Worm (Caenorhabditis elegans) whole organism, L4 larva: ENCODE data around the gene K07C11.8.

Experiments used
- F10B5.3 ChIP-seq: sonication (generic microtip); optimal IDR thresholded peaks from 2 replicates; lab custom pipeline; 2016; ENCODE audit warnings: mild to moderate bottlenecking, missing genetic modification characterization, missing compliant biosample characterization
- R02D3.7 ChIP-seq: fragments of 150-350 bp; sonication (generic microtip); optimal IDR thresholded peaks from 3 replicates; lab custom pipeline; 2014; ENCODE audit warnings: missing biosample characterization, missing genetic modification characterization
- T20F7.1 ChIP-seq: fragments of 200-800 bp; sonication (Bioruptor generic); optimal IDR thresholded peaks from 2 replicates; lab custom pipeline; 2018; ENCODE audit warnings: mild to moderate bottlenecking, missing genetic modification characterization, missing compliant biosample characterization
- T26A8.4 ChIP-seq: fragments of 200-800 bp; sonication (Bioruptor generic); IDR thresholded peaks from 2 replicates; pipeline ENCODE4 v1.3.6; 2022; ENCODE audit warnings: missing genetic modification characterization, missing compliant biosample characterization
- Y5F2A.4 ChIP-seq: fragments of 200-800 bp; sonication (Bioruptor generic); optimal IDR thresholded peaks from 2 replicates; lab custom pipeline; 2018; ENCODE audit warnings: mild to moderate bottlenecking, missing genetic modification characterization, missing compliant biosample characterization
- ZK546.5 ChIP-seq, 2 experiments: sonication (generic microtip); optimal IDR thresholded peaks; 2 replicates each; lab custom pipeline; 2017; ENCODE audit warnings: missing biosample characterization in 2 of 2, missing genetic modification characterization in 2 of 2
- ama-1 ChIP-seq: fragments of 150-350 bp; optimal IDR thresholded peaks from 2 replicates; lab custom pipeline; 2014; ENCODE audit warnings: inconsistent platforms, mixed read lengths
- arid-1 ChIP-seq: fragments of 200-800 bp; sonication (Bioruptor generic); conservative IDR thresholded peaks from 2 replicates; pipeline ENCODE4 v1.3.6; 2022; ENCODE audit warnings: missing genetic modification reagents, missing genetic modification characterization, missing compliant biosample characterization
- attf-4 ChIP-seq: sonication (generic microtip); optimal IDR thresholded peaks from 3 replicates; lab custom pipeline; 2017; ENCODE audit warnings: missing biosample characterization, missing genetic modification characterization
- ceh-28 ChIP-seq: fragments of 150-350 bp; optimal IDR thresholded peaks from 2 replicates; lab custom pipeline; 2014; ENCODE audit warnings: missing biosample characterization, missing genetic modification reagents, missing genetic modification characterization
- ceh-44 ChIP-seq: fragments of 200-800 bp; sonication (Bioruptor generic); IDR thresholded peaks from 2 replicates; pipeline ENCODE4 v1.3.6; 2022; ENCODE audit warnings: missing genetic modification reagents, missing genetic modification characterization, missing compliant biosample characterization
- ceh-82 ChIP-seq: sonication (generic microtip); optimal IDR thresholded peaks from 2 replicates; lab custom pipeline; 2017; ENCODE audit warnings: missing biosample characterization, missing genetic modification characterization
- cey-2 ChIP-seq: sonication (generic microtip); optimal IDR thresholded peaks from 3 replicates; lab custom pipeline; 2017; ENCODE audit warnings: missing genetic modification characterization, mild to moderate bottlenecking, missing compliant biosample characterization, antibody characterized with exemption, borderline replicate concordance; ENCODE audit not compliant: insufficient read depth
- ctbp-1 ChIP-seq: fragments of 200-800 bp; sonication (Bioruptor generic); IDR thresholded peaks from 2 replicates; pipeline ENCODE4 v1.3.6; 2022; ENCODE audit warnings: missing genetic modification reagents, missing genetic modification characterization, missing compliant biosample characterization
- daf-16 ChIP-seq, 3 experiments: sonication (generic microtip); optimal IDR thresholded peaks; 2 replicates each; lab custom pipeline; 2016 to 2017; ENCODE audit warnings: missing genetic modification characterization in 3 of 3, missing genetic modification reagents in 3 of 3, mild to moderate bottlenecking in 2 of 3, missing compliant biosample characterization in 2 of 3, missing biosample characterization in 1 of 3, moderate library complexity in 1 of 3
- daf-19 ChIP-seq: fragments of 200-800 bp; sonication (Bioruptor generic); conservative IDR thresholded peaks from 2 replicates; pipeline ENCODE4 v1.3.6; 2022; ENCODE audit warnings: missing genetic modification characterization, missing compliant biosample characterization
- dmd-6 ChIP-seq: fragments of 200-800 bp; sonication (Bioruptor generic); IDR thresholded peaks from 2 replicates; pipeline ENCODE4 v1.3.6; 2022; ENCODE audit warnings: missing genetic modification reagents, missing genetic modification characterization, missing compliant biosample characterization
- dmd-8 ChIP-seq: fragments of 200-800 bp; sonication (Bioruptor generic); IDR thresholded peaks from 2 replicates; pipeline ENCODE4 v1.3.6; 2022; ENCODE audit warnings: missing genetic modification characterization, missing compliant biosample characterization
- duxl-1 ChIP-seq: sonication (generic microtip); optimal IDR thresholded peaks from 2 replicates; lab custom pipeline; 2016; ENCODE audit warnings: mild to moderate bottlenecking, missing genetic modification characterization, moderate library complexity, missing compliant biosample characterization; ENCODE audit not compliant: poor library complexity
- dve-1 ChIP-seq: sonication (generic microtip); optimal IDR thresholded peaks from 2 replicates; lab custom pipeline; 2017; ENCODE audit warnings: antibody characterized with exemption, mild to moderate bottlenecking, missing genetic modification characterization, missing compliant biosample characterization; ENCODE audit not compliant: insufficient read depth
- fos-1 ChIP-seq: fragments of 150-350 bp; optimal IDR thresholded peaks from 2 replicates; lab custom pipeline; 2014; ENCODE audit warnings: missing biosample characterization, missing genetic modification characterization
- hif-1 ChIP-seq, 2 experiments: sonication (generic microtip); optimal IDR thresholded peaks; 2 replicates each; lab custom pipeline; 2016 to 2017; ENCODE audit warnings: missing compliant biosample characterization in 2 of 2, missing genetic modification characterization in 2 of 2, missing genetic modification reagents in 2 of 2, missing genotype in 2 of 2, mild to moderate bottlenecking in 1 of 2
- hlh-30 ChIP-seq: sonication (generic microtip); optimal IDR thresholded peaks from 2 replicates; lab custom pipeline; 2017; ENCODE audit warnings: antibody characterized with exemption, mild to moderate bottlenecking, missing genetic modification characterization, missing compliant biosample characterization; ENCODE audit not compliant: insufficient read depth
- lin-1 ChIP-seq: fragments of 200-800 bp; sonication (Bioruptor generic); IDR thresholded peaks from 2 replicates; pipeline ENCODE4 v1.3.6; 2022; ENCODE audit warnings: missing genetic modification reagents, missing genetic modification characterization, missing compliant biosample characterization
- lin-15B ChIP-seq: fragments of 150-350 bp; sonication (generic microtip); optimal IDR thresholded peaks from 3 replicates; lab custom pipeline; 2014; ENCODE audit warnings: missing biosample characterization, missing genetic modification characterization
- lin-38 ChIP-seq: fragments of 200-800 bp; sonication (Bioruptor generic); IDR thresholded peaks from 2 replicates; pipeline ENCODE4 v1.3.6; 2022; ENCODE audit warnings: missing genetic modification reagents, missing genetic modification characterization, missing compliant biosample characterization
- lin-39 ChIP-seq: fragments of 150-350 bp; optimal IDR thresholded peaks from 2 replicates; lab custom pipeline; 2014; ENCODE audit warnings: missing biosample characterization, missing genetic modification reagents, missing genetic modification characterization
- mdt-29 ChIP-seq: fragments of 200-800 bp; sonication (Bioruptor generic); IDR thresholded peaks from 2 replicates; pipeline ENCODE4 v1.3.6; 2022; ENCODE audit warnings: missing genetic modification reagents, missing genetic modification characterization, missing compliant biosample characterization
- mxl-2 ChIP-seq: fragments of 200-800 bp; sonication (Bioruptor generic); conservative IDR thresholded peaks from 2 replicates; pipeline ENCODE4 v1.3.6; 2022; ENCODE audit warnings: missing genetic modification reagents, missing genetic modification characterization, missing compliant biosample characterization
- nhr-10 ChIP-seq: fragments of 150-350 bp; optimal IDR thresholded peaks from 2 replicates; lab custom pipeline; 2014; ENCODE audit warnings: missing biosample characterization, missing genetic modification characterization
- nhr-102 ChIP-seq: sonication (generic microtip); optimal IDR thresholded peaks from 2 replicates; lab custom pipeline; 2016; ENCODE audit warnings: mild to moderate bottlenecking, missing genetic modification characterization, moderate library complexity, missing compliant biosample characterization
- nhr-41 ChIP-seq: fragments of 200-800 bp; sonication (Bioruptor generic); IDR thresholded peaks from 2 replicates; pipeline ENCODE4 v1.3.6; 2022; ENCODE audit warnings: missing genetic modification reagents, missing genetic modification characterization, missing compliant biosample characterization
- nhr-6 ChIP-seq: fragments of 150-350 bp; optimal IDR thresholded peaks from 2 replicates; lab custom pipeline; 2014; ENCODE audit warnings: missing biosample characterization, missing genetic modification characterization
- nhr-76 ChIP-seq: fragments of 150-350 bp; optimal IDR thresholded peaks from 2 replicates; lab custom pipeline; 2014; ENCODE audit warnings: missing biosample characterization, missing genetic modification characterization
- pha-4 ChIP-seq, 2 experiments: fragments of 150-350 bp in 1 of 2; fragments of 200-800 bp in 1 of 2; sonication (Bioruptor generic) in 1 of 2; IDR thresholded peaks in 1 of 2; optimal IDR thresholded peaks in 1 of 2; 2 replicates each; pipeline versions ENCODE4 v1.3.6 to Lab custom; 2014 to 2022; ENCODE audit warnings: missing genetic modification characterization in 2 of 2, missing genetic modification reagents in 2 of 2, missing biosample characterization in 1 of 2, missing compliant biosample characterization in 1 of 2
- rbr-2 ChIP-seq: sonication (generic microtip); optimal IDR thresholded peaks from 2 replicates; lab custom pipeline; 2016; ENCODE audit warnings: missing genotype, missing genetic modification characterization, missing compliant biosample characterization
- saeg-2 ChIP-seq: fragments of 200-800 bp; sonication (Bioruptor generic); IDR thresholded peaks from 2 replicates; pipeline ENCODE4 v1.3.6; 2022; ENCODE audit warnings: missing genetic modification reagents, missing genetic modification characterization, missing compliant biosample characterization
- snpc-4 ChIP-seq: fragments of 150-350 bp; optimal IDR thresholded peaks from 2 replicates; lab custom pipeline; 2014; ENCODE audit warnings: missing biosample characterization, missing genetic modification characterization
- spr-1 ChIP-seq: sonication (generic microtip); optimal IDR thresholded peaks from 2 replicates; lab custom pipeline; 2016; ENCODE audit warnings: mild to moderate bottlenecking, missing genetic modification characterization, missing compliant biosample characterization
- tra-1 ChIP-seq: fragments of 200-800 bp; sonication (Bioruptor generic); IDR thresholded peaks from 2 replicates; pipeline ENCODE4 v1.3.6; 2022; ENCODE audit warnings: missing genetic modification reagents, missing genetic modification characterization, missing compliant biosample characterization
- unc-39 ChIP-seq: sonication (generic microtip); optimal IDR thresholded peaks from 2 replicates; lab custom pipeline; 2017; ENCODE audit warnings: missing biosample characterization, missing genetic modification characterization
- unc-62 ChIP-seq, 3 experiments: fragments of 150-350 bp in 1 of 3; sonication (generic microtip); optimal IDR thresholded peaks in 2 of 3; peaks in 1 of 3; 1 replicate in 1 of 3; 2 replicates in 2 of 3; lab custom pipeline; 2014 to 2017; ENCODE audit warnings: missing biosample characterization in 3 of 3, missing genetic modification characterization in 3 of 3, missing genetic modification reagents in 3 of 3, missing genotype in 1 of 3
- vab-7 ChIP-seq: fragments of 200-800 bp; sonication (Bioruptor generic); IDR thresholded peaks from 2 replicates; pipeline ENCODE4 v1.3.6; 2022; ENCODE audit warnings: missing genetic modification reagents, missing genetic modification characterization, missing compliant biosample characterization
- zag-1 ChIP-seq: fragments of 150-350 bp; optimal IDR thresholded peaks from 2 replicates; lab custom pipeline; 2014; ENCODE audit warnings: missing biosample characterization, missing genetic modification characterization
- zfp-2 ChIP-seq: sonication (generic microtip); optimal IDR thresholded peaks from 2 replicates; lab custom pipeline; 2016; ENCODE audit warnings: mild to moderate bottlenecking, missing genetic modification characterization, missing compliant biosample characterization
- zip-2 ChIP-seq: fragments of 150-350 bp; optimal IDR thresholded peaks from 2 replicates; lab custom pipeline; 2014; ENCODE audit warnings: missing biosample characterization, missing genetic modification characterization
- ztf-7 ChIP-seq: fragments of 150-350 bp; optimal IDR thresholded peaks from 2 replicates; lab custom pipeline; 2014; ENCODE audit warnings: missing biosample characterization, missing genetic modification characterization

Gene K07C11.8

DNA sequence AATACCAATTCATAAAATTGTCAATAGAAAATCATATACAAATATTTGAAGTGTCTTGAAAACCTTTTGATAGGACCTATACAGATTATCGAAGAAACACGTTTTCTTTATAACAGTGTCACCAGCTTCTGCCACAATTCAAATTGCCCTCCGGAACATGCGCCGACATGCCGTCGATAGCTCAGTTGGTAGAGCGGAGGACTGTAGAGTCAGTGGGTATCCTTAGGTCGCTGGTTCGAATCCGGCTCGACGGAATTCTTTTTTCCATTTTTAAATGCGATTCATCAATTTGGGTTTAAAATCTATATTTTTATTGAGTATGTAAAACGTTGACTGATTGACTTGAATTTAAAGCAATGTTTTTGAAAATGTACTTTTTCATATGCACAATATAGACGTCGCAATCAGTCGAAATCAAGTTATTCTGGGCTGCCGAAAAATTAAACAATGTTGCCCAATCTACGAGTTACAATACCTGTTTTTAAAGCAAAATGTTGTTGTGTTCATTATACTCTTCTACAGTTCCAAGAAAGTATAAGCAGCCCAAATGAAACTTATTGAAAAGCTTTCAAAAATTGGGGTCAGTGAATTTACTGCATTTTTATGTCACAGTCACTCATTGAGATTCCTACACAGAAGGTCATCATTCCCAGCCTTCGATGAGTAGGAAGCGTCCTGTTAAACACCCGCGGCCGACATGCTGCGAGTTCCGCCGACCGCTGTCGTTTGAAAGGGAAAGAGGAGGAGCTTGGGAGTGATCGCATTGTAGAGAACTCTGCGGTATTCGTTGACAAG, 29.8 kb upstream of the K07C11.8 start (continued):
- TF ChIP-seq ceh-28 (tag; lab: Kevin White, UChicago): no peak
- TF ChIP-seq ceh-44 (GFP tag; lab: Robert Waterston, UW): peak; percentile 62; the same call in 1 of the 2 replicates
- peak; percentile 92 for TF ChIP-seq T26A8.4 (GFP tag; lab: Robert Waterston, UW)
- peak; percentile 56 for TF ChIP-seq rbr-2 (tag; lab: Kevin White, UChicago)
- TF ChIP-seq zfp-2: no peak
- peak; percentile 54 for TF ChIP-seq nhr-6 (tag; lab: Kevin White, UChicago)
- peak; percentile 80 for TF ChIP-seq dve-1 (tag; lab: Kevin White, UChicago)
- TF ChIP-seq dmd-6 (GFP tag; lab: Robert Waterston, UW): peak; percentile 41
- TF ChIP-seq dmd-8: peak; percentile 56; the same call in 1 of the 2 replicates
- TF ChIP-seq unc-62 (GFP tag; optimal IDR thresholded peaks at IDR 0.05 in 1 of 2; lab: Kevin White, UChicago): no peak
- TF ChIP-seq unc-62 (tag; optimal IDR thresholded peaks at IDR 0.05; lab: Kevin White, UChicago): no peak
- 0 out of 2 replicates have a peak, but pooled peaks have one; percentile 65 for TF ChIP-seq daf-19 (GFP tag; lab: Robert Waterston, UW)
- peak; percentile 80 for TF ChIP-seq duxl-1
- no peak for TF ChIP-seq nhr-102 (tag; lab: Kevin White, UChicago)
- no peak for TF ChIP-seq spr-1 (tag; lab: Kevin White, UChicago)
- TF ChIP-seq zip-2 (tag; lab: Kevin White, UChicago): peak; percentile 25
- TF ChIP-seq ceh-82 (tag; lab: Kevin White, UChicago): no peak
- TF ChIP-seq hlh-30: peak; percentile 48
- peak; percentile 97 for TF ChIP-seq ama-1 (lab: Kevin White, UChicago)
- TF ChIP-seq lin-1 (GFP tag; lab: Robert Waterston, UW): peak; percentile 51; the same call in 1 of the 2 replicates
- peak; percentile 9; the same call in 1 of the 2 replicates for TF ChIP-seq mdt-29 (GFP tag; lab: Robert Waterston, UW)
- no peak for TF ChIP-seq fos-1
- TF ChIP-seq ZK546.5 (tag; optimal IDR thresholded peaks at IDR 0.05; lab: Kevin White, UChicago): no peak
- no peak for TF ChIP-seq nhr-76 (tag; lab: Kevin White, UChicago)
- TF ChIP-seq F10B5.3: peak; percentile 69
- TF ChIP-seq arid-1 (GFP tag; lab: Robert Waterston, UW): peak; percentile 36; the same call in 1 of the 2 replicates
- TF ChIP-seq ztf-7 (tag; lab: Kevin White, UChicago): no peak
- peak; percentile 53 for TF ChIP-seq T20F7.1 (GFP tag; lab: Kevin White, UChicago)
- TF ChIP-seq lin-39: no peak
- TF ChIP-seq R02D3.7: peak; percentile 16
- no peak for TF ChIP-seq mxl-2
- no peak for TF ChIP-seq hif-1 (tag; optimal IDR thresholded peaks at IDR 0.05; lab: Kevin White, UChicago)
- TF ChIP-seq nhr-10 (tag; lab: Kevin White, UChicago): no peak
- 0 out of 2 replicates have a peak, but pooled peaks have one; percentile 22 for TF ChIP-seq vab-7 (GFP tag; lab: Robert Waterston, UW)
- no peak for TF ChIP-seq lin-15B (tag; lab: Kevin White, UChicago)
- TF ChIP-seq zag-1 (tag; lab: Kevin White, UChicago): no peak
- no peak for TF ChIP-seq Y5F2A.4 (GFP tag; lab: Kevin White, UChicago)
- no peak for TF ChIP-seq cey-2
- peak; percentile 57; the same call in 1 of the 2 replicates for TF ChIP-seq pha-4 (GFP tag; IDR thresholded peaks at IDR 0.05; lab: Robert Waterston, UW)
- no peak for TF ChIP-seq pha-4 (tag; optimal IDR thresholded peaks at IDR 0.05; lab: Kevin White, UChicago)
- TF ChIP-seq lin-38 (GFP tag; lab: Robert Waterston, UW): peak; percentile 57
- TF ChIP-seq snpc-4 (tag; lab: Kevin White, UChicago): peak; percentile 91
- TF ChIP-seq tra-1 (GFP tag; lab: Robert Waterston, UW): no peak
- TF ChIP-seq daf-16 (GFP tag; optimal IDR thresholded peaks at IDR 0.05; lab: Kevin White, UChicago): peak; percentile 12 to 78
- peak; percentile 86 for TF ChIP-seq daf-16 (tag; optimal IDR thresholded peaks at IDR 0.05; lab: Kevin White, UChicago)
- peak; percentile 46; the same call in 1 of the 2 replicates for TF ChIP-seq nhr-41
- TF ChIP-seq unc-39: no peak
- TF ChIP-seq ctbp-1 (GFP tag; lab: Robert Waterston, UW): no peak
- no peak for TF ChIP-seq saeg-2 (GFP tag; lab: Robert Waterston, UW)
- no peak for TF ChIP-seq attf-4 (tag; lab: Kevin White, UChicago)
